Fruit fly (Drosophila melanogaster): ENCODE data around the gene CG1674.

The CG1674 gene

DNA sequence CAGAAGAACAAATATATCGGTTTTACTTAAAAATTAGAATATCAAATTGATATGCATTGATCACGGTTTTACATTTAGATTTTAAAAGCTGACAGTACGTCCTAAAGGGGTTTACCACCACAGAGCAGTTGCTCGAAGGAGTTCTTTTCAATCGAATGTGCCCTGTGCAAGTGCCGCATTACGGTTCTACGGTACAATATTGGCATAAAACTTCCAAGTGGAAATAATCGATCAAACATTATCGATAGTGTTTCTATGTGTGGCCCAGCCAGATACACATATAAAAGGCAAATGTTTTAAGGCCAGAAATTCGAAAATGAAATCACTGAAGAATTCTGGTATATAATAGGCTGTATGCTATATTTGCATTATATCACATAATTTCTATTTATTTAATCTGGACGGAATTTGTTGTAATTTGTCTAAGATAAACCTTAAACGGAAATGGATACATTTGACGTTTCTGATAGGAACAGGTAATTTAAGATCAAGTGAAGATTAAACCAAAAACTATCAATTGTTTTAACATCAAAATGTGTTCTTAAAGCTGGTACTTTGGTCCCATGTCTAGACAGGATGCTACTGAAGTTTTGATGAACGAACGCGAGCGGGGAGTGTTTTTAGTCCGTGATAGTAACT lies 20.4 kb upstream of the CG1674 start, which contains the start of gene Crk (continued):
- TF ChIP-seq CG4617 (GFP tag; optimal IDR thresholded peaks at IDR 0.05; ENCODE audit: borderline replicate concordance) = peak; percentile 87
- no peak for TF ChIP-seq CG6254 (GFP tag; optimal IDR thresholded peaks at IDR 0.05)
- TF ChIP-seq CG11247 (GFP tag; IDR thresholded peaks at IDR 0.05) = no peak
- TF ChIP-seq Dp (GFP tag; optimal IDR thresholded peaks at IDR 0.05) = no peak
- TF ChIP-seq chn (GFP tag; optimal IDR thresholded peaks at IDR 0.05) = no peak
- TF ChIP-seq Hr39 (optimal IDR thresholded peaks at IDR 0.05) = no peak
- no peak for TF ChIP-seq Hr3 (GFP tag; optimal IDR thresholded peaks at IDR 0.05)
- no peak for TF ChIP-seq jing (GFP tag; optimal IDR thresholded peaks at IDR 0.05)
- no peak for TF ChIP-seq sob (GFP tag; IDR thresholded peaks at IDR 0.05)
- no peak for TF ChIP-seq CoRest (tag; optimal IDR thresholded peaks at IDR 0.05)
- no peak for TF ChIP-seq CG17385 (GFP tag; optimal IDR thresholded peaks at IDR 0.05)
- peak; percentile 100 for TF ChIP-seq ssp (GFP tag; IDR thresholded peaks at IDR 0.05)
- TF ChIP-seq CG4282 (GFP tag; optimal IDR thresholded peaks at IDR 0.05) = no peak
- no peak for TF ChIP-seq CG4360 (GFP tag; IDR thresholded peaks at IDR 0.05)
- no peak for TF ChIP-seq abd-A (tag; optimal IDR thresholded peaks at IDR 0.05)
- no peak for TF ChIP-seq CG2712 (tag; optimal IDR thresholded peaks at IDR 0.05)
- TF ChIP-seq CG13894 (tag; optimal IDR thresholded peaks at IDR 0.05) = no peak
- TF ChIP-seq sens (GFP tag) = peak; percentile 71
- peak; percentile 100 for TF ChIP-seq CG1024 (GFP tag; IDR thresholded peaks at IDR 0.05)
- TF ChIP-seq Sry-δ (GFP tag; optimal IDR thresholded peaks at IDR 0.05) = peak; percentile 74
- TF ChIP-seq CG12236 (GFP tag; optimal IDR thresholded peaks at IDR 0.05) = no peak
- no peak for TF ChIP-seq CG3847 (GFP tag; IDR thresholded peaks at IDR 0.05)
- TF ChIP-seq Tbp (GFP tag; optimal IDR thresholded peaks at IDR 0.05) = no peak
- peak; percentile 37 for TF ChIP-seq Lhr (GFP tag; optimal IDR thresholded peaks at IDR 0.05)
- no peak for TF ChIP-seq CG13775 (GFP tag; optimal IDR thresholded peaks at IDR 0.05)
- TF ChIP-seq CG13296 (GFP tag; optimal IDR thresholded peaks at IDR 0.05) = no peak
- no peak for TF ChIP-seq CG5953 (GFP tag; IDR thresholded peaks at IDR 0.05)
- peak; percentile 99 for TF ChIP-seq CG17802 (tag; optimal IDR thresholded peaks at IDR 0.05)
- TF ChIP-seq ems (GFP tag; optimal IDR thresholded peaks at IDR 0.05) = no peak
- TF ChIP-seq CG15073 (GFP tag; optimal IDR thresholded peaks at IDR 0.05) = no peak
- no peak for TF ChIP-seq Atf6 (GFP tag; IDR thresholded peaks at IDR 0.05)
- peak; percentile 43 for TF ChIP-seq CG12769 (tag; optimal IDR thresholded peaks at IDR 0.05)
- no peak for TF ChIP-seq NK7.1 (GFP tag; optimal IDR thresholded peaks at IDR 0.05)
- peak; percentile 55; the same call in 2 of the 3 replicates for TF ChIP-seq CG6791 (GFP tag; IDR thresholded peaks at IDR 0.05; ENCODE audit: partially characterized antibody)
- TF ChIP-seq gsb (GFP tag; IDR thresholded peaks at IDR 0.05) = no peak
- no peak for TF ChIP-seq disco-r (GFP tag; optimal IDR thresholded peaks at IDR 0.05)
- TF ChIP-seq CG11695 (GFP tag; IDR thresholded peaks at IDR 0.05) = no peak
- TF ChIP-seq CG13624 (GFP tag; optimal IDR thresholded peaks at IDR 0.05) = peak; percentile 3
- peak in 1 of 2 experiments; percentile 14 for TF ChIP-seq Hr78 (GFP tag; optimal IDR thresholded peaks at IDR 0.05)
- no peak for TF ChIP-seq CG10959 (GFP tag; IDR thresholded peaks at IDR 0.05)
- TF ChIP-seq CG7786 (GFP tag; optimal IDR thresholded peaks at IDR 0.05) = no peak
- no peak for TF ChIP-seq CG3407 (GFP tag; optimal IDR thresholded peaks at IDR 0.05)
- no peak for TF ChIP-seq CG13287 (GFP tag; IDR thresholded peaks at IDR 0.05; ENCODE audit: partially characterized antibody)
- no peak for TF ChIP-seq bowl (GFP tag; IDR thresholded peaks at IDR 0.05)
- TF ChIP-seq gfzf (GFP tag; optimal IDR thresholded peaks at IDR 0.05) = peak; percentile 33
- TF ChIP-seq Adf1 (GFP tag; IDR thresholded peaks at IDR 0.05) = no peak
- no peak; the same call in 1 of the 2 replicates for TF ChIP-seq MBD-R2 (GFP tag; IDR thresholded peaks at IDR 0.05)
- TF ChIP-seq slou (GFP tag; optimal IDR thresholded peaks at IDR 0.05) = no peak
- TF ChIP-seq hb (GFP tag; IDR thresholded peaks at IDR 0.05; ENCODE audit: partially characterized antibody) = no peak
- TF ChIP-seq CG3995 (GFP tag; optimal IDR thresholded peaks at IDR 0.05) = peak; percentile 32
- TF ChIP-seq Pdp1 (GFP tag; optimal IDR thresholded peaks at IDR 0.05) = peak in 1 of 2 experiments; percentile 12

All from whole organism, embryonic.